Worm (Caenorhabditis elegans) whole organism, L4 larva: ENCODE results near the gene F20C5.7.

Source experiments
- madf-5 ChIP-seq, 2 experiments: fragments of 200-800 bp; sonication (Bioruptor generic); IDR thresholded peaks; 2 replicates each; pipeline ENCODE4 v1.3.6; 2022; ENCODE audit warnings: missing compliant biosample characterization in 2 of 2, missing genetic modification characterization in 2 of 2
- pqm-1 ChIP-seq: sonication (generic microtip); optimal IDR thresholded peaks from 2 replicates; lab custom pipeline; 2017; ENCODE audit warnings: missing biosample characterization, missing genetic modification characterization
- snpc-4 ChIP-seq: fragments of 150-350 bp; optimal IDR thresholded peaks from 2 replicates; lab custom pipeline; 2014; ENCODE audit warnings: missing biosample characterization, missing genetic modification characterization
- unc-62 ChIP-seq, 3 experiments: fragments of 150-350 bp in 1 of 3; sonication (generic microtip); optimal IDR thresholded peaks in 2 of 3; peaks in 1 of 3; 1 replicate in 1 of 3; 2 replicates in 2 of 3; lab custom pipeline; 2014 to 2017; ENCODE audit warnings: missing biosample characterization in 3 of 3, missing genetic modification characterization in 3 of 3, missing genetic modification reagents in 3 of 3, missing genotype in 1 of 3

ce11 chrIV:8792808-8793207 is 47.3 kb upstream of the F20C5.7 start, which contains the start of gene C33D9.3:
- TF ChIP-seq pqm-1, result no peak
- peak in 1 of 2 experiments; percentile 15 for TF ChIP-seq unc-62 (GFP tag; optimal IDR thresholded peaks at IDR 0.05 in 1 of 2; lab: Kevin White, UChicago)
- no peak for TF ChIP-seq unc-62 (tag; optimal IDR thresholded peaks at IDR 0.05; lab: Kevin White, UChicago)
- TF ChIP-seq snpc-4 (tag; lab: Kevin White, UChicago), result no peak
- TF ChIP-seq madf-5 (GFP tag; IDR thresholded peaks at IDR 0.05; lab: Robert Waterston, UW), result no peak
